Worm (Caenorhabditis elegans): ENCODE results near the gene mon-2.

Gene mon-2

DNA sequence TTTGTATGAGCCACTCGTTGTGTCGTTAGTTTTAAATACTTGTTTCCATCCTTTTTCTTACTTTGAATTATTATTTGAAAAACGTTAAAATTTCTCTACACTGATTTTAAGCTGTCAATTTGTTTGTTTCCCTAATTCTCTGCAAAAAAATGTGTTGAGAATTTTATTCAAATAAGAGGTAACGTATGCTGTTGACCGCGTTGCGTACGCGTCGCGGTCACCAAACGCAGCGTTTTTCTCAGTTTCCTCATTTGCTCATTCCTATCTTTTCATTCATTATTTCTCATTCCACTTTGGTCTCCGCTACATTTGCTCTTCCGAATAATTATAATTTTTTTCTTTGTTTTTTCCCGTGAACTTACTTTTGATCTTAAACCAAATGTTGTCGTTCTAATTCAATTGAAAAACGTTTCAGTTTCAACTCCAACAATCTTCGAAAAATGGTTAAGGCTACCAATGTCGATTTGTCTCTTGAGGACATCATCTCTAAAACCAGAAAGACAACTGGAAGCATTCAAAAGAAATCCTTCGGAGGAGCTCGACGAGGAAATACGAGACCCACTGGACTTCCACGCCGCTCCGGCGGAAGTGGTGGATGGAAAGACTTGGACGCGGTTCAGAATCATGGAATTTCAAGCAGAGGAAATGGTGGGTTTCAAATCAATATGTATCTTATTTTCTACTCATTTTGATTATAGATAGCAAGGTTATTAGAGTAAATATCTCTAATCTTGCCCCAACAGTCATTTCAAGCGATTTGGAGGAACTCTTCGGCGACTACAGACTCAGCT lies 26.5 kb downstream of the mon-2 start, which contains the start of gene aly-3:
aly-3 (plus strand) TSS at position 409 of the 791 bp plus-strand sequence.
- TF ChIP-seq mxl-1 (tag; optimal IDR thresholded peaks at IDR 0.05) (no peak), ama-1 (optimal IDR thresholded peaks at IDR 0.05) (no peak), ama-1 (GFP tag; optimal IDR thresholded peaks at IDR 0.05) (peak in 1 of 2 experiments; percentile 15), madf-3 (GFP tag; IDR thresholded peaks at IDR 0.05) (peak; percentile 89), ztf-28 (GFP tag; IDR thresholded peaks at IDR 0.05) (no peak), ztf-25 (GFP tag; IDR thresholded peaks at IDR 0.05) (no peak), efl-1 (GFP tag; optimal IDR thresholded peaks at IDR 0.05) (no peak), dox-1 (GFP tag; IDR thresholded peaks at IDR 0.05) (no peak), cebp-2 (GFP tag; IDR thresholded peaks at IDR 0.05) (no peak), Y56A3A.18 (GFP tag; IDR thresholded peaks at IDR 0.05) (no peak), cebp-1 (GFP tag; IDR thresholded peaks at IDR 0.05) (no peak), cebp-1 (tag; optimal IDR thresholded peaks at IDR 0.05) (peak; percentile 8), nhr-80 (tag; optimal IDR thresholded peaks at IDR 0.05) (peak; percentile 6)

DNA sequence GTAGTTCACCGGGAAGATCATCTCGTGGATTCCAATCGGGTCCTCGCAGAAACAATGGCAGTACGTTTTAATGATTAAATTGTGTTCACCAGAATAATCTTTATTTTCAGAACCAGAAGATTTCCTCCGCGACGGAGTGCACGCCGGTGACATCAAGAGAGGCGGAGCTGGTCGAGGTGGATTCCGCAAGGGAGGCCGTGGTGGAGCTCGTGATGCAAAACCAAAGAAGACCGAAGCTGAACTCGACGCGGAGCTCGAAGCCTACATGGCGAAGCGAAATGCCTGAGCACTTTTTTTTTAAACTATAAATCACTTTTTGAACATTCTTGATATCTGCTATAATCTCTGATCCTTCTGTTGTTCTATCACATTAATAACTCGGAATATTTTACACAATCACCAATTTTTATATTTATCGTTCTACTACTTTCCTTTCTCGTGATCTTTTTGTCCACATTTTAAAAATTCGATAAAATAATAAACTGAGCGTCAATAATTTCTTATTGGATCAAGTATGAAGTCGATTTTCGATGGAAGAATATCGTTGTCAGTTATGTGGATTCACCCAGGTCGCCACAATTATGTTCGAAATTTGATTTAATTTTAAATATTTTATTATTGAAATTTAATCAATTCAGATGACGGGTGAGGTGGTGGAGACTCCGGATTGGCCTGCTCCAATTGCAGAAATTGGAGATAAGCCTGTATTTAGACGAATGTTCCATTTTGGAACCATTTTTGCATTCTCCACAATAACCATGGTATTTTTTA lies 27.9 kb downstream of the mon-2 start, which contains the start of gene dhhc-6:
dhhc-6 (plus strand) TSS at position 639 of the 771 bp plus-strand sequence.
- peak; percentile 58; the same call in 1 of the 2 replicates for TF ChIP-seq Y95B8A.8 (GFP tag; IDR thresholded peaks at IDR 0.05)
- peak; percentile 70 for TF ChIP-seq zfh-2 (GFP tag; conservative IDR thresholded peaks at IDR 0.05)
- no peak for TF ChIP-seq F57A8.1 (GFP tag; optimal IDR thresholded peaks at IDR 0.05)
- TF ChIP-seq ama-1 (optimal IDR thresholded peaks at IDR 0.05) = no peak
- peak in 1 of 2 experiments; percentile 40 for TF ChIP-seq ama-1 (GFP tag; optimal IDR thresholded peaks at IDR 0.05)
- TF ChIP-seq athp-1 (tag; optimal IDR thresholded peaks at IDR 0.05) = peak; percentile 5
- peak; percentile 84 for TF ChIP-seq madf-3 (GFP tag; IDR thresholded peaks at IDR 0.05)
- TF ChIP-seq attf-6 (GFP tag; IDR thresholded peaks at IDR 0.05) = 0 out of 2 replicates have a peak, but pooled peaks have one; percentile 43
- TF ChIP-seq snpc-4 (GFP tag; optimal IDR thresholded peaks at IDR 0.05) = no peak
- TF ChIP-seq snpc-4 (tag; optimal IDR thresholded peaks at IDR 0.05) = peak in 1 of 4 experiments; percentile 19
- no peak for TF ChIP-seq hmg-20 (GFP tag; IDR thresholded peaks at IDR 0.05)
- TF ChIP-seq madf-6 (GFP tag; IDR thresholded peaks at IDR 0.05) = peak; percentile 19; the same call in 1 of the 2 replicates
- TF ChIP-seq xnd-1 (tag; optimal IDR thresholded peaks at IDR 0.05) = no peak
- 0 out of 2 replicates have a peak, but pooled peaks have one; percentile 18 for TF ChIP-seq Y53G8AR.9 (GFP tag; conservative IDR thresholded peaks at IDR 0.05)
- no peak for TF ChIP-seq unc-130 (GFP tag; optimal IDR thresholded peaks at IDR 0.05)
- peak; percentile 56; the same call in 1 of the 2 replicates for TF ChIP-seq egrh-3 (GFP tag; IDR thresholded peaks at IDR 0.05)
- TF ChIP-seq ekl-4 (GFP tag; IDR thresholded peaks at IDR 0.05) = 0 out of 2 replicates have a peak, but pooled peaks have one; percentile 27
- 0 out of 2 replicates have a peak, but pooled peaks have one; percentile 30 for TF ChIP-seq hsf-1 (GFP tag; IDR thresholded peaks at IDR 0.05)
- no peak for TF ChIP-seq K12H6.12 (tag; optimal IDR thresholded peaks at IDR 0.05)
- TF ChIP-seq dox-1 (GFP tag; IDR thresholded peaks at IDR 0.05) = no peak
- TF ChIP-seq cebp-1 (GFP tag; IDR thresholded peaks at IDR 0.05) = no peak
- peak; percentile 6 for TF ChIP-seq cebp-1 (tag; optimal IDR thresholded peaks at IDR 0.05)
- TF ChIP-seq hrde-1 (tag; optimal IDR thresholded peaks at IDR 0.05; ENCODE audit: borderline replicate concordance) = peak; percentile 40

DNA sequence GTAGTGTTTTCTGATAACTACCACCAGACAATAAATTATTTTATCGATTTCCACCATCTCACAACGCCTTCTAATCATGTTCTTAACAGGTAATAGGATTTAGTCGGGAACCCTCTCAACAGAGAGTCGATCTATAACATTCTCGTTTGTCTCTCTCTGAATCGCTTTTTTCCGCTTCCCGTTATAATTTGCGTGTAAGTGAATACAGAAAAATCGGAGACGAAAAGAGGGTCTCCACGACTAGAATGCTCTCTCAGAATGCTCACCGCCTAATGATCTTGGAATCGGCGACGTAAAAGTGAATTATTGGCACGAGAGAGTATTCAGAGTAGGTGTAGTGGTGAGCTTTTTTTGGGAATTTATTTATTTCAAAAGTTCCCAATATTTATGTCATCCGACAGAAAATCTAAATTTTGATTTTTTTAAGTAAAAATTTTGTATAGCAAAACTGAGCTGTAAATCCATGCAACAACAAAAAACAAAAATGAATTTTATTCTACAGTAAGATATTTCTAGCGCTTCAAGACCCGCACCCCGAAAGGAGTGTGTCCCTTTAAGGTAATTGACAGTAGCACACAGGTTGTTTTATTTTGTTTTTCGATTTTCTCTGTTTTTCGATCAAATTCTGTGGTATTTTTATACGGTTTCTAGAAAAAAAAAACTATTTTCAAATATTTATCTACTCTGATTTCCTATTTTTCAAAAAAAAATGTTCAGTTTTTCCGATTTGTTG lies 30.3 kb downstream of the mon-2 start:
- TF ChIP-seq hmg-20 (GFP tag; IDR thresholded peaks at IDR 0.05) (no peak), sptf-2 (GFP tag; optimal IDR thresholded peaks at IDR 0.05) (no peak), mel-28 (tag; optimal IDR thresholded peaks at IDR 0.05; ENCODE audit: borderline replicate concordance) (no peak), ama-1 (optimal IDR thresholded peaks at IDR 0.05) (no peak), ama-1 (GFP tag; optimal IDR thresholded peaks at IDR 0.05) (no peak), ztf-6 (GFP tag; IDR thresholded peaks at IDR 0.05) (no peak), hsf-1 (GFP tag; IDR thresholded peaks at IDR 0.05) (no peak), tlf-1 (GFP tag; optimal IDR thresholded peaks at IDR 0.05) (no peak), F49E8.2 (tag; optimal IDR thresholded peaks at IDR 0.05; ENCODE audit: insufficient read depth) (peak; percentile 18), madf-6 (GFP tag; IDR thresholded peaks at IDR 0.05) (peak; percentile 74), madf-8 (GFP tag; conservative IDR thresholded peaks at IDR 0.05) (peak; percentile 43; the same call in 1 of the 2 replicates), zfh-2 (GFP tag; conservative IDR thresholded peaks at IDR 0.05) (no peak), egl-44 (GFP tag; IDR thresholded peaks at IDR 0.05) (no peak), madf-10 (tag; optimal IDR thresholded peaks at IDR 0.05) (no peak), sdz-38 (tag; optimal IDR thresholded peaks at IDR 0.05) (no peak), lsl-1 (GFP tag; optimal IDR thresholded peaks at IDR 0.05) (peak; percentile 90), attf-5 (GFP tag; optimal IDR thresholded peaks at IDR 0.05) (no peak), egrh-3 (GFP tag; IDR thresholded peaks at IDR 0.05) (no peak)
